Fruit fly (Drosophila melanogaster) S2 (cell line): Measurements from ENCODE around the gene CG42536.

Source experiments
- CG8478 ChIP-seq: fragments of >200 bp; optimal IDR thresholded peaks from 2 replicates; lab custom pipeline; 2018
- CTCF ChIP-seq, 2 experiments: fragments of >200 bp; optimal IDR thresholded peaks; 2 replicates each; lab custom pipeline; 2018

The CG42536 gene

DNA sequence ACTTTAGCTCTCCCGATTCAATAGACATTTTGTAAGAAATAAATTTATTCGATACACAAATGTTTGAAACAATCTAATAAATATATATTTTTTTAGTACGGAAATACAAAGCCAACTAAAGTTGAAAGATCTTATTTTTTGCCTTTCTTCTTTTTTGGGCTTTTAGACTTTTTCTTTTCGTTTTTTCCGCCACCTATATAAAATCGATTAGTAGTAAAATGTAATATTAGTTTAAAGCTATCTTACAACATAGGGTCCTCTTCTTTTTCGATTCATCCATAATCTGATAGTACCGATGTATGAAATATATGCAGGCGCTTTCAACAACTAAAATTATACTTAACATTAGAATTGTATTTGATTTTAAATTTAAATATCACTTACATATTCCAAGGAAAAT is at the start of gene CG42536:
TSS of gene CG42536 (minus strand) at position 101 of the 400 bp plus-strand sequence.
- TF ChIP-seq CG8478 (lab: Kevin White, UChicago) (no peak), CTCF (optimal IDR thresholded peaks at IDR 0.05; lab: Kevin White, UChicago) (no peak)

DNA sequence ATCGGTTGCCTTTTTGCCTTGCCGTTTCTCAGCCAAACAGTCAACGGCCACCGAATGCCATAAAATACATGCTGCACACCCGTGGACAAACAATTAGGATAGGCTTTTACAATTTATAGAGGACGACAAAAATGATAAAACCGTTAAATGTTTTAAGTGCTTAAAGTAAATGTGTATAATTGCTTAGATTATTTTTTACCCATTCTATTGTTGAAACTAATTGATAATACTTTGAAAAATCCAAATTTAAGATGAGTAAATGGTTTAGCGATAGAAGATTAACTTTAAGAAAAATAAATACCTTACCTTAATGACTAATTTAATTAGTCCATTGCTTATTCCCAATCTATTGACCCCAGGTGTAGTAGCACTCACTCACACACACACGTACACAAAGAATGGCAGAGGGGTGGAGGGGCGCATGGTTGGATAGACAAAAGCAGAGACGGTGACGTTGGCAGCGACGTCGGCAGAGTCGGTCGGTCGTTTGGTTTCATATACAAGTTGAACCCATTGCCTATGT is 48.7 kb upstream of the CG42536 start:
- no peak for TF ChIP-seq CG8478 (lab: Kevin White, UChicago)
- no peak for TF ChIP-seq CTCF (optimal IDR thresholded peaks at IDR 0.05; lab: Kevin White, UChicago)

DNA sequence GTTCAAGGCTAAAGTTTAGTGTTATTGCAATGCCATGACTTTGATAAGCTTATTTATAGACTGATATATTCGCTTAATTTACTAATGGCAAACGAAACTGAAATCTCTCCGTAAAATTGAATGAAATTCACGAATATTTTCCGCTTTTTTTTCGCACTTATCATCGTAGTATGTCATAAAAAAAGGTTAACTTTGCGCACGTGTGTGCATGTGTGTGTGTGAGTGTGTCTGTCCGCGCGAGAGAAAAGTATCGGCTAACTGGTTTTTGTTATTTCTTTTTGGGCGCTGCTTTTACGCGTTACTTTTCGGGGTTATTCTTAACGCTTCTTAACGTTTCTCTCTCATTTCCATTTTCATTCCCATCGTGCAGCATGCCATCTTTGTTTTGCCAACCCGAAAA is 47.9 kb upstream of the CG42536 start:
- TF ChIP-seq CG8478 (lab: Kevin White, UChicago) (no peak), CTCF (optimal IDR thresholded peaks at IDR 0.05; lab: Kevin White, UChicago) (no peak)

DNA sequence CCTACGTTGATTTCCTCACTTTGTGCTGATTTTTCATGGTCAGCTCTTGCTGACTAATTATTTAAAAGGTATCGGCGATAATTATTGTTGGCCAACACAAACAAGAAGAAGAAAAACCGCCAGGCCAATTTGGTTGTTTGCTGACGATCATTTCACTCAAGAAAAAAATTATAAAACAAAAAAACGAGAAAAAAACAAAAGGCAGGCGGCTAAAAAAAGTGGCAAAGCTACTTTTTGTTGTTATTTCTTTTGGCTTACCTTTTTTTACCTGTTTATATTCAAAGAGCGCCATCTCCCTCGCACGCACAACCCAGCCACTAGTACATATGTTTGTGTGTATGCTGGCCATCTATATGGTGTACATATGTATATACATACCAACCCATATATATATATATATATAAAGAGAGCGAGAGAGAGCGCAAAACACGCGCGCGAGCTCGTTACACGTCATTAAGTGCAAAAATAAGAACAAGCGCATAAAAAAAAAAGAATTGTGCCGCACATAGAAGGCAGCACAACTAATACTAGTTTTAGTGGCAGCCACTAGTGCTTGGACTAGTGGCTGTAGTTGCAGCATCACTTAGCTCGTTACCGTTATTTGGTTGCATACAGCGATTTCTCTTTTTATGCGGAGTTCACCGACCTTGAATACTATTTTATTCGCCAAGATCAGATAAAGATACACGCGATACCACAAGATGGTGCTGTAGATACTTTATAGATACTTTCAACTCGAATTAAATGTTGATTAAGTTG is 45.9 kb upstream of the CG42536 start:
- TF ChIP-seq CG8478 (lab: Kevin White, UChicago) (no peak), CTCF (optimal IDR thresholded peaks at IDR 0.05; lab: Kevin White, UChicago) (no peak)

DNA sequence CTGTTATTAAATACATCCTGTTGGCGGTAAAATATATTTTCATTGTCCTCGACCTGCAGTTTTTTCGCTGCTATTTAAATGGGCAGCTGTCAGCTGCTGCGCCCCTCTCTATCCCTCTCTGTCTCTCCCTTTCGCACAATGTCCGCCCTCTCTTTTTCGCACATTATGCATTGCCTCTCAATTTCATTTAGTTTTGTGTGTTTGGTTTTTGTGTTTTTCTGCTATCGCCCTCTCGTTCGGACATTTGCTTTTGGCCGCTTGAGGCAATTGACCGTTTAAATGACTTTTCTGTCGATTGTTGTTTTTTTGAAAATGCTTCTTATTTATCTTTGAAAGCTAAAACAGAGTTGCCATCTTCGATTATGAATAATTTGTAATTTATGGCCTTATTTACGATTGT is 45.1 kb upstream of the CG42536 start:
- TF ChIP-seq CTCF (optimal IDR thresholded peaks at IDR 0.05; lab: Kevin White, UChicago) (no peak), CG8478 (lab: Kevin White, UChicago) (no peak)

DNA sequence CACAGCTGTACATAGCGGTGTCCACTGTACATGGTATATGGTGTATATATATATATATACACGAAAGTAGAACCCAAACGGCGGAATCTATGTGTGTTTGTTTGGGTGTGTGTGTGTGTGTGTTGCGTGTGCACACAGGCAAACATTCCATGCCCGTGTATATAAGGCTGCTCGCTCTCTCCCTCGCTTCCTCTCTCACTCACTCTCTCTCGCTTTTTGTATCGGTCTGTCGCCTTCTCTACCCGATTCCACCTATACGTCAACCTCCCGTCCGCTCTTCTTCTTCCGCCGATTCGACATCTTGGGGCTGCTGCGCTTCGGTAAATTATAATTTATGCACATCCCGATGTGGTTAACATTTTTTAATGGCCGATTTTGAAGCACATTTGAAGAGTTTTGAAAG is 44.3 kb upstream of the CG42536 start:
- no peak for TF ChIP-seq CTCF (optimal IDR thresholded peaks at IDR 0.05; lab: Kevin White, UChicago)
- no peak for TF ChIP-seq CG8478 (lab: Kevin White, UChicago)

DNA sequence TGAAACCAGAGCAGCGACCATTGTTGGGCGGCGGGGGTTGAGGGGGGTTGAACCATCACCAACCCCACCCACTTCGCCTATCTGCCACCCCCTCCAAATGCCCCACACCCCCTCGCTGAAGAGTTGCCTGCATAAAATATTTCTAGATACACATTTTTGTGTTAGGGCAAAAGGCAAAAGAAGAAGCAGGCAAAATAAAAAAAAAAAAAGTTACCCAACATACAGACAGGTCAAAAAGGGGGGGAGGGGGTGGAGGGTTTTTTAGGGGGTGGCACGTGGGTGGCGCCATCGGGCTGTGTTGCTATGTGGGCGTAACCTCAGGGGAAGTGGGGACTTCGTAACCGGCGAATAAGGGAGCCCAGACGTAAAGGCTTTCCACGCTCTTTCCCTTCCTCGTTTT is 42.7 kb upstream of the CG42536 start:
- TF ChIP-seq CG8478 (lab: Kevin White, UChicago): no peak
- TF ChIP-seq CTCF (optimal IDR thresholded peaks at IDR 0.05; lab: Kevin White, UChicago): no peak

DNA sequence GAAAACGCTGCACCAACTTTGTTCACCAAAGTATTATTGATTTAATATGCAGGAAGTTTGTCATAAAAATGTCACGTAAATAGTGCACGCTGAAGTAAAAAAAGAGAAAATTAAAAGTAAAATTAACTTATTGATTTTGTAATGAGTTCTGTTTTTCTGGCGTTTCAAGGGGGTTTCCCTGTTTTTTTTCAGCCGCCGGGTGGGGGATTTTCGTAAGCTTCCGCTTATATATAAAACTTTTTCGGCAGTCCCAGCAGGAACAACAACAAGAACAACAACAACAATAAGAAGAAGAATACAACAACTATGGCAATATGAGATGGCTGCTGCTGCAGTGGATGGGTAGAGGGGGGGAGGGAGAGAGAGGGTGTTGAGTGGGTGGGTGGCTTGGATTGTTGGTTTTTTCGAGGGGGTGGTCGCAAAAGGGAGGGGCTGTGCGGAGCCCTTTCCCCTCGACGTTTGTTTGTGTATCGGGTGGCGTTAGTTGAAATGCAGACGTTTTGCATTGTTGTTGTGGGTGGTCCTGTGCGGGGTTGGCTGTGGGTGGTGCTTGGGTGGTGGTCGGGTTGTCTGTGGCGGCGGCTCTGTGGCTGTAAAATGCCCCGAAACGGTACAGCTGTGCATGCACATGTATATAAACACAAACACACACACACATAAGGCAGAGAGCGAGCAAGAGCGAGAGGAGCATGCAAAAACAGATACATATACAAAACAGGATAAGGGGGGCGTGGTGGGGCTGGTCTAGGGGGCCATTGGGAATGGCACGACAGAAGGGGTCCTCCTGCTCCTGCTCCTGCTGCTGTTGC is 39.9 kb upstream of the CG42536 start:
- TF ChIP-seq CTCF (optimal IDR thresholded peaks at IDR 0.05; lab: Kevin White, UChicago): no peak
- no peak for TF ChIP-seq CG8478 (lab: Kevin White, UChicago)

DNA sequence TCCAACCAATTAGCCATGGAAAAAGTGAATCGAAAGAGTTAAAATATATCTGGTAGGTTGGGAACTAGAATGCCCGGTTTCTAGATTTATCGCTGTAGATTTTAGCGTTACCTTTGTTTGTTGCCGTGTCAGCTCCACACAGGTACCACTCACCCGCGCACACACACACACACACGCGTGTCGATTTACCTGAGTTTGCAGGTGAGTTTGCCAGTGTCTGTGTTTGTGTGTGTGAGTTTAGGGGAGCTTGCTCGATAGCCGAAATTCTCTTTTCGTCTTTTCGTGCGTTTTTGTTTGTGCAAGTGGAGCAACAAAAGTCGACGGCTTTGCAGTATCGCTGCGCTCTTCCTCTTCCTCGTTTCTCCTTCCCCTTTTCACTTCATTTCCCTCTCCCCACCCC is 37.5 kb upstream of the CG42536 start:
- TF ChIP-seq CTCF (optimal IDR thresholded peaks at IDR 0.05; lab: Kevin White, UChicago): no peak
- no peak for TF ChIP-seq CG8478 (lab: Kevin White, UChicago)

DNA sequence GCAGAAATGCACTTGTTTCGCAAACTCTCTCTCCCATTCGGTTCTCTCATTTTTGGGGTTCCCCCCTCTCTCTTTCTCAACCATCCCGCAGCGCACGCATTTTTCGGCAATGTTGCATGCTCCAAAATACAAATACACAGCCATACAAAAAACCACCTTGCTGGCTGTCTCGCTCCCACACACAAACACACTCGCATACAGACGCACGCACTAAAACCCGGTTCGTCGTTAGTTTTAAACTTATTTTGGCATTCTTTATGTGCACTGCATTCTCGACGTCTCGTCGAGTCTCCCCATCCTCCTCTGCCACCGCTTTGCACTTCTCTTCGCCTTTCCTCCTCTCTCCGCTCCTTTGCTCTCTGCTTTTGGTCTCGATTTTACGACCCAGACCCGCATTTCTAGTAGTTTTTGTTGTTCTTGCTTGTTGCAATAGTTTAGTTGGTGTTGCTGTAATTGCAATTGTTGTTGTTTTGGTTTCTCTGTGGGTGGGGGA is 36.7 kb upstream of the CG42536 start:
- TF ChIP-seq CG8478 (lab: Kevin White, UChicago): no peak
- no peak for TF ChIP-seq CTCF (optimal IDR thresholded peaks at IDR 0.05; lab: Kevin White, UChicago)

DNA sequence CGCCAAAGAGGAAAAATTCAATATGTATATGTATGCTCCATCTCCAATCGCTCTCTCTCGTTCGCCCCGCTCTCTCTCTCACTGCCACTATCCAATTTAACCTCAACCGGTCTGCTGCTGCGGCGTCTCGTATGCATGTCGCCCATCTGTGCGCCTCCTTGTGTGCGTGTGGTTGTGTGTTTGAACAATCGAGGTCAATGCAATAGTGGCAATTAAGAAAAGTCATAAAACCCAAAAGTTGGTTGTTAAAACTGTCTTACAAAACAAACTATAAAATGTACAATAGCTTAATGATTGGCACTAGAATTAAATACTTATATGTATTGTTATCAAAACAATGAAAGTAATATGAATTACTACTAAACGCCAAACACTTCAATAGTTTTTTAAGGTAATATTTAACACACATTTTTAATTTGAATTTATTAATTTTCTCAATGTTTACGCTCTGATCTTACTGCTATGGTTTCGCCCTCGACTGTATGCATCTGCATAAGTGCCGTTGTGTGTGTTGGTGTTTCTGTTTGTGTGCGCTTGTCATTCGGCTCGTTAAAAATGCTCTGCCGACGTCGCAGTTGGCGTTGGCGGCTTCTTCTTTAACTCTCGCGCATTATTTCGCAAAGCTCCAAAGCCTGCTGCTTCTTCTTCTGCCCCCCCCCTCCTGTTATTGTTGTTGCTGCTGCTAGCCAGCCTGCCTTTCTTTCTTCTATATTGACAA is 35.7 kb upstream of the CG42536 start:
- TF ChIP-seq CTCF (optimal IDR thresholded peaks at IDR 0.05; lab: Kevin White, UChicago): no peak
- TF ChIP-seq CG8478 (lab: Kevin White, UChicago): no peak

DNA sequence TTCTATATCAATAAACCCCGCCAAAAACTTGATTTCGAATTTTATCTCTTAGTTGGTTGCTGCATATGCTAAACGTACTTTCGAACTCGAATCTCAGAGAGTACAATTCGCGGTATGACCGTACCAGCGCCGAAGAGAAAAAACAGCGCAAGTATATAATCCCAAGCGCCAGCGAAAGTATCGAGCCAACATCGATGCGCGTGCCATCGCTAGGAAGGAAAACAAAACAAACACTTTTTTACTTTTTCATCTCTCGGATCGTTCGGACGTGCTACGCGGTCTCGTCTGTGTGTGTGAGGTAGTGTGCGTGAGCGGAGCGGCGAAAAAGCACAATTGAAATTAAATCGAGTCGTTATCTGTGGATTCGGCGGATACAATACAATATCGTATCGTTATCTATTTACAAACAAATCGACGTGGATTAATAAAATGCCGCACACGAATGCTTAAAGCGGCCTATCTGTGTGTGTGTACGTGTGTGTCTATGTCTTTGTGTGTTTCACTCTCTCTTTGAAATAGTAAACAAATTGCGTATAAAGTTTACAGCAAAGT is 34.7 kb upstream of the CG42536 start, which contains the start of gene simj:
TSS of gene simj (plus strand) at position 229 of the 552 bp plus-strand sequence.
- TF ChIP-seq CG8478 (lab: Kevin White, UChicago) (no peak), CTCF (optimal IDR thresholded peaks at IDR 0.05; lab: Kevin White, UChicago) (peak; percentile 53 to 57)

DNA sequence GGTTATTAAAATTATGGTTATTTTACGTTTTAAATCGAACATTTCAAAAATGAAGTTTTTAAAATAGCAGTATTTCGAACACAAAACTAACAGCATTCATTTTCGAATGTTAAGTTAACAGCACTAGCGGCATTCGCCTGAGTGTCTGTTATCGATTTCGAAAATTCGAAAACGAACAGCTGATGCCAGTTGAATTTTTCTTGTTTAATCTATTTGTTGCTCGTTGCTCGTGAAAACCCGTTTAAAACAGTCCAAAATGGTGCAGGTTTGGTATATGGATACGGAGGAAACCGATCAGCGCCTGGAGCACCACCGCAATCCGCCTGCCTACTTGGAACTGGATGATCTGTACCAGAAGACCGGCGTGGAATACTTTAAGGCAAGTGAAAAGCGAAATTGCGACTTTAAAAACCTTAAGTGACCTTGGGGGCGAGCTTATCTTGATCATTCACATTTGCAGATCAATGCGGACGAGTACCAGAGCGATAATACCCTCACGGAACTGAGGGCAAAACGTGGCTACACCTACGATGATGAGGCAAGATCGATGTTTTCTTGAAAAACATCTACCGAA is 33.4 kb upstream of the CG42536 start, which contains the start of gene Adi1:
TSS of gene Adi1 (plus strand) at position 187 of the 574 bp plus-strand sequence.
- no peak for TF ChIP-seq CTCF (optimal IDR thresholded peaks at IDR 0.05; lab: Kevin White, UChicago)
- no peak for TF ChIP-seq CG8478 (lab: Kevin White, UChicago)
